Worm (Caenorhabditis elegans) whole organism, mixed stage, embryonic: ENCODE results near the gene rps-0.

Source experiments
- M03D4.4 ChIP-seq: sonication (generic microtip); optimal IDR thresholded peaks from 2 replicates; lab custom pipeline; 2017; ENCODE audit warnings: mild to moderate bottlenecking, missing genetic modification characterization, missing compliant biosample characterization
- bed-3 ChIP-seq: fragments of 200-800 bp; sonication (Bioruptor generic); optimal IDR thresholded peaks from 3 replicates; lab custom pipeline; 2018; ENCODE audit warnings: mild to moderate bottlenecking, missing genetic modification characterization, moderate library complexity, missing compliant biosample characterization
- blmp-1 ChIP-seq: fragments of 150-350 bp; optimal IDR thresholded peaks from 2 replicates; lab custom pipeline; 2014; ENCODE audit warnings: missing biosample characterization, missing genetic modification characterization
- ceh-39 ChIP-seq: fragments of 150-350 bp; optimal IDR thresholded peaks from 2 replicates; lab custom pipeline; 2014; ENCODE audit warnings: missing biosample characterization, missing genetic modification characterization
- ceh-43 ChIP-seq: fragments of 200-800 bp; sonication (Bioruptor generic); optimal IDR thresholded peaks from 2 replicates; lab custom pipeline; 2018; ENCODE audit warnings: mild to moderate bottlenecking, missing genetic modification characterization, moderate library complexity, missing compliant biosample characterization
- ceh-83 ChIP-seq: fragments of 200-800 bp; sonication (Bioruptor generic); optimal IDR thresholded peaks from 2 replicates; lab custom pipeline; 2018; ENCODE audit warnings: mild to moderate bottlenecking, missing genetic modification characterization, missing compliant biosample characterization
- ces-1 ChIP-seq: fragments of 150-350 bp; optimal IDR thresholded peaks from 2 replicates; lab custom pipeline; 2014; ENCODE audit warnings: missing biosample characterization, missing genetic modification reagents, missing genetic modification characterization
- cnd-1 ChIP-seq: fragments of 200-800 bp; sonication (Bioruptor generic); optimal IDR thresholded peaks from 2 replicates; lab custom pipeline; 2018; ENCODE audit warnings: mild to moderate bottlenecking, missing genetic modification characterization, missing compliant biosample characterization
- drap-1 ChIP-seq: fragments of 200-800 bp; sonication (Bioruptor generic); optimal IDR thresholded peaks from 3 replicates; lab custom pipeline; 2018; ENCODE audit warnings: mild to moderate bottlenecking, missing genetic modification characterization, missing compliant biosample characterization
- elt-1 ChIP-seq: sonication (generic microtip); optimal IDR thresholded peaks from 2 replicates; lab custom pipeline; 2017; ENCODE audit warnings: missing genetic modification characterization, mild to moderate bottlenecking, missing compliant biosample characterization, antibody characterized with exemption, moderate library complexity, borderline replicate concordance; ENCODE audit not compliant: insufficient read depth
- elt-3 ChIP-seq: fragments of 150-350 bp; optimal IDR thresholded peaks from 2 replicates; lab custom pipeline; 2014; ENCODE audit warnings: missing biosample characterization, missing genetic modification characterization
- flh-1 ChIP-seq: fragments of 200-800 bp; sonication (Bioruptor generic); optimal IDR thresholded peaks from 2 replicates; lab custom pipeline; 2018; ENCODE audit warnings: mild to moderate bottlenecking, missing genetic modification characterization, moderate library complexity, missing compliant biosample characterization
- ham-2 ChIP-seq: fragments of 200-800 bp; sonication (Bioruptor generic); optimal IDR thresholded peaks from 2 replicates; lab custom pipeline; 2018; ENCODE audit warnings: mild to moderate bottlenecking, missing genetic modification characterization, missing compliant biosample characterization
- hlh-1 ChIP-seq: fragments of 150-350 bp; optimal IDR thresholded peaks from 2 replicates; lab custom pipeline; 2014; ENCODE audit warnings: missing biosample characterization, missing genetic modification reagents, missing genetic modification characterization
- lin-13 ChIP-seq: fragments of 150-350 bp; optimal IDR thresholded peaks from 2 replicates; lab custom pipeline; 2014; ENCODE audit warnings: missing biosample characterization, missing genetic modification characterization
- lin-32 ChIP-seq: fragments of 200-800 bp; sonication (Bioruptor generic); optimal IDR thresholded peaks from 2 replicates; lab custom pipeline; 2018; ENCODE audit warnings: mild to moderate bottlenecking, missing genetic modification characterization, missing compliant biosample characterization
- lsy-2 ChIP-seq: fragments of 150-350 bp; optimal IDR thresholded peaks from 2 replicates; lab custom pipeline; 2014; ENCODE audit warnings: missing biosample characterization, missing genetic modification characterization
- mab-5 ChIP-seq: fragments of 150-350 bp; optimal IDR thresholded peaks from 2 replicates; lab custom pipeline; 2014; ENCODE audit warnings: missing biosample characterization, missing genetic modification characterization
- mep-1 ChIP-seq: fragments of 150-350 bp; optimal IDR thresholded peaks from 2 replicates; lab custom pipeline; 2017; ENCODE audit warnings: missing biosample characterization, missing genetic modification reagents, missing genetic modification characterization, inconsistent platforms
- mls-2 ChIP-seq: sonication (generic microtip); optimal IDR thresholded peaks from 2 replicates; lab custom pipeline; 2016; ENCODE audit warnings: mild to moderate bottlenecking, missing genetic modification characterization, moderate library complexity, missing compliant biosample characterization
- nhr-12 ChIP-seq: fragments of 150-350 bp; optimal IDR thresholded peaks from 2 replicates; lab custom pipeline; 2014; ENCODE audit warnings: missing biosample characterization, missing genetic modification characterization
- nhr-2 ChIP-seq: fragments of 150-350 bp; optimal IDR thresholded peaks from 2 replicates; lab custom pipeline; 2014; ENCODE audit warnings: missing biosample characterization, missing genetic modification characterization
- nhr-237 ChIP-seq: fragments of 150-350 bp; optimal IDR thresholded peaks from 2 replicates; lab custom pipeline; 2014; ENCODE audit warnings: missing biosample characterization, missing genetic modification characterization
- nhr-28 ChIP-seq: fragments of 150-350 bp; optimal IDR thresholded peaks from 2 replicates; lab custom pipeline; 2014; ENCODE audit warnings: missing biosample characterization, missing genetic modification characterization
- nhr-76 ChIP-seq: sonication (generic microtip); optimal IDR thresholded peaks from 2 replicates; lab custom pipeline; 2017; ENCODE audit warnings: missing biosample characterization, missing genetic modification characterization
- pha-4 ChIP-seq: fragments of 150-350 bp; optimal IDR thresholded peaks from 2 replicates; lab custom pipeline; 2018; ENCODE audit warnings: missing biosample characterization, missing genetic modification reagents, missing genetic modification characterization
- sem-2 ChIP-seq: fragments of 200-800 bp; sonication (Bioruptor generic); optimal IDR thresholded peaks from 2 replicates; lab custom pipeline; 2018; ENCODE audit warnings: mild to moderate bottlenecking, missing genetic modification characterization, missing compliant biosample characterization
- snpc-4 ChIP-seq: fragments of 150-350 bp; optimal IDR thresholded peaks from 2 replicates; lab custom pipeline; 2014; ENCODE audit warnings: missing biosample characterization, missing genetic modification characterization
- sptf-1 ChIP-seq: sonication (generic microtip); optimal IDR thresholded peaks from 2 replicates; lab custom pipeline; 2017; ENCODE audit warnings: mild to moderate bottlenecking, missing genetic modification characterization, moderate library complexity, missing compliant biosample characterization
- tbx-8 ChIP-seq: fragments of 200-800 bp; sonication (Bioruptor generic); optimal IDR thresholded peaks from 2 replicates; lab custom pipeline; 2018; ENCODE audit warnings: mild to moderate bottlenecking, missing genetic modification characterization, moderate library complexity, missing compliant biosample characterization
- unc-120 ChIP-seq: sonication (generic microtip); optimal IDR thresholded peaks from 2 replicates; lab custom pipeline; 2017; ENCODE audit warnings: missing genetic modification characterization, missing compliant biosample characterization; ENCODE audit not compliant: poor library complexity, severe bottlenecking
- unc-39 ChIP-seq: fragments of 150-350 bp; optimal IDR thresholded peaks from 2 replicates; lab custom pipeline; 2014; ENCODE audit warnings: missing biosample characterization, missing genetic modification characterization
- unc-62 ChIP-seq: fragments of 150-350 bp; optimal IDR thresholded peaks from 2 replicates; lab custom pipeline; 2014; ENCODE audit warnings: missing biosample characterization, missing genetic modification reagents, missing genetic modification characterization
- zip-8 ChIP-seq: fragments of 150-350 bp; optimal IDR thresholded peaks from 2 replicates; lab custom pipeline; 2014; ENCODE audit warnings: missing biosample characterization, missing genetic modification characterization
- ztf-11 ChIP-seq: fragments of 150-350 bp; optimal IDR thresholded peaks from 2 replicates; lab custom pipeline; 2014; ENCODE audit warnings: missing biosample characterization, missing genetic modification characterization

rps-0 gene

DNA sequence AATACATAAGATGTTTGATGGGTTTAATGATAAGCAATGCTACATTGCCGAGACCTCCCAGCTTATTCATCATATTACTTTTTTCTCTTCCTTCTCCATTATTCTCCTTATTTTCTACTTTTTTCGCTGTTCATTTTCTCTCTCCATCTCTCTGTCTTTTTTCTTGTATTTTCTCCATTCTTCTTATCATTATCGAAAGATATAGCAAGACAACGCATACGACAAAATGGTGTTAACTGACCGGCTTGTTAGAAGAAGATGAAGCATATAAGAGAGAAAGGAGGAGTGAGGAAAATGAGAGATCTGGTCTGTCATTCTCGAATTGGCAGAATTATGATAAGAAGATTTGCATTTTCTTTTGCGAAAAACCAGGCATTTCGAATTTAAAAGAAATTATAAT, 13.0 kb upstream of the rps-0 start:
- TF ChIP-seq nhr-12 (tag; lab: Kevin White, UChicago) (no peak), blmp-1 (tag; lab: Kevin White, UChicago) (no peak), sem-2 (GFP tag; lab: Kevin White, UChicago) (no peak)

DNA sequence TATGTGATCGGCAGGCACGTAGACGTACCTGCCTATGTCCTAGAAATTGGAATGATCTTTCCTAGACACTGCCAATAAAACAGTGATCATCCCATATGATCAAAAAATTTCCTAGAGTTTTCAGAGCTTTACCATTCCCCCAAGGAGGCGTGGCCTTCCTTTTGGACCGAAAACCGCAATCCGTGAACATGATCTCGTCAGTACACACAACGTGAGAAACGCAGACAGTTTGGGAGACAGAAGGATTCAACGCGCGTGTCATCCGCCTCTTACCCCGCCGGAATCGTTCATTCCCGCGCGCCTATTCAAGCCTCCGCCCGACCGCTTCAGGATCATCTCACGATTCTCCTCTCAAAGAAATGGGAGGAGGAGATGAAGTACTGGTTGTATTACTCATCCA, 11.6 kb upstream of the rps-0 start, which contains the start of gene B0393.5:
TSS of gene B0393.5 (plus strand) at position 301 of the 400 bp plus-strand sequence.
- TF ChIP-seq ham-2 (GFP tag; lab: Kevin White, UChicago): peak; percentile 4
- TF ChIP-seq hlh-1 (tag; lab: Kevin White, UChicago): no peak
- no peak for TF ChIP-seq snpc-4 (tag; lab: Kevin White, UChicago)

- TF ChIP-seq M03D4.4 (tag; lab: Kevin White, UChicago) (no peak), nhr-237 (tag; lab: Kevin White, UChicago) (no peak), nhr-28 (tag; lab: Kevin White, UChicago) (no peak), blmp-1 (tag; lab: Kevin White, UChicago) (no peak), mep-1 (tag; lab: Kevin White, UChicago) (no peak), ceh-43 (no peak), drap-1 (GFP tag; lab: Kevin White, UChicago) (no peak), nhr-2 (tag; lab: Kevin White, UChicago) (no peak), zip-8 (tag; lab: Kevin White, UChicago) (peak; percentile 11)
Measured at ce11 chrIII:4763509-4763908, 9.7 kb upstream of the rps-0 start, which contains the start of gene B0393.4. TSS of gene B0393.4 (minus strand) at chrIII:4763609.

DNA sequence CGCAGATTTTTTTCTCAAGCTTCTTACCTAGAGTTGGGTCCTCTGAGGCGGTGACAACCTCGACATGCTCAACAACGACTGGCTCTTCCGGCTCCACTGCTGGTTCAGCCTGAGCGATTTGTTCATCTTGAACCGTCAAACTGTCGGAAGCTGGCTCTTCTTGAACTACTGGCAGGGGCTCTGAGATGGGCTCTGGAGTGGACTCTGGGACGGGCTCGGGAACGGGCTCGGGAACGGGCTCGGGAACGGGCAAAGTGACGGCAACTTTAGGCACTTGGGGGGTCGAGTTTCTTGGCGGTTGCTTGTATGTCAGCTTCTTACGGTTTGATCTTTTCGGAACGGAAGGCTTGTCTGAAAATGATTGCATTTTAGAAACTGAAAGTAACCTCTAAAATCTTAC, 9.0 kb upstream of the rps-0 start:
- no peak for TF ChIP-seq nhr-28 (tag; lab: Kevin White, UChicago)
- TF ChIP-seq pha-4: no peak
- TF ChIP-seq tbx-8 (GFP tag; lab: Kevin White, UChicago): no peak
- no peak for TF ChIP-seq cnd-1 (tag; lab: Kevin White, UChicago)
- TF ChIP-seq sptf-1 (tag; lab: Kevin White, UChicago): no peak
- TF ChIP-seq mep-1 (tag; lab: Kevin White, UChicago): no peak
- TF ChIP-seq bed-3: no peak
- TF ChIP-seq drap-1 (GFP tag; lab: Kevin White, UChicago): no peak
- no peak for TF ChIP-seq mls-2 (tag; lab: Kevin White, UChicago)
- TF ChIP-seq lin-32 (GFP tag; lab: Kevin White, UChicago): no peak
- TF ChIP-seq nhr-76: no peak

DNA sequence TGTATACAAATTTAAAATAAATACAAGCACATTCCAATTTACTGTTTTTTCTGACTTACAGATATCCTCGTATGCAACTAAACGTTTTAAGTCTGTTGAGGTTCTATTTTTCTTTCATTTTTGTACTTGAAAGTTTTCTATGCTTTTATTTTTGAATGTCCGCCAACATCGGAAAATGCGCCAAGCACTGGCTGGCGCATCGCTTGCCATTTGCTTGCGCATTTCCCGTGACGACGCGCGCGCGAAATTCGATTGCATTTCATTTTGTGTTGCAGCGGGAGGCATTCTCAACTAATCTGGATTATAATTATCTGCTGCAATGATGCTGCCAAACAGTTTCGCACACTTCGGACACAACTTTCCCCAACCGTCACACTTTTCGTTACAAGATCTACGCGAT, 3.1 kb upstream of the rps-0 start, which contains the start of gene fbxl-2:
TSS of gene fbxl-2 (plus strand) at position 278 of the 400 bp plus-strand sequence.
- TF ChIP-seq blmp-1 (tag; lab: Kevin White, UChicago) (no peak), sptf-1 (tag; lab: Kevin White, UChicago) (peak; percentile 89), drap-1 (GFP tag; lab: Kevin White, UChicago) (peak; percentile 80), nhr-28 (tag; lab: Kevin White, UChicago) (no peak), snpc-4 (tag; lab: Kevin White, UChicago) (no peak), flh-1 (GFP tag; lab: Kevin White, UChicago) (peak; percentile 10), unc-62 (GFP tag; lab: Kevin White, UChicago) (no peak), pha-4 (peak; percentile 94), unc-39 (tag; lab: Kevin White, UChicago) (no peak), unc-120 (tag; lab: Kevin White, UChicago) (peak; percentile 51), nhr-237 (tag; lab: Kevin White, UChicago) (peak; percentile 94), cnd-1 (tag; lab: Kevin White, UChicago) (peak; percentile 84), tbx-8 (GFP tag; lab: Kevin White, UChicago) (peak; percentile 47), zip-8 (tag; lab: Kevin White, UChicago) (no peak), M03D4.4 (tag; lab: Kevin White, UChicago) (peak; percentile 83), mep-1 (tag; lab: Kevin White, UChicago) (peak; percentile 95), elt-1 (tag; lab: Kevin White, UChicago) (no peak), nhr-2 (tag; lab: Kevin White, UChicago) (peak; percentile 33), mls-2 (tag; lab: Kevin White, UChicago) (peak; percentile 77), elt-3 (peak; percentile 71), nhr-76 (no peak), hlh-1 (tag; lab: Kevin White, UChicago) (peak; percentile 34), lin-13 (tag; lab: Kevin White, UChicago) (peak; percentile 98), ceh-43 (peak; percentile 68), ztf-11 (peak; percentile 73), ces-1 (GFP tag; lab: Kevin White, UChicago) (no peak), bed-3 (peak; percentile 41), nhr-12 (tag; lab: Kevin White, UChicago) (peak; percentile 63), ceh-39 (tag; lab: Kevin White, UChicago) (peak; percentile 78), sem-2 (GFP tag; lab: Kevin White, UChicago) (peak; percentile 46), lsy-2 (tag; lab: Kevin White, UChicago) (peak; percentile 92), ham-2 (GFP tag; lab: Kevin White, UChicago) (peak; percentile 58), ceh-83 (GFP tag; lab: Kevin White, UChicago) (peak; percentile 73), lin-32 (GFP tag; lab: Kevin White, UChicago) (peak; percentile 72), mab-5 (tag; lab: Kevin White, UChicago) (peak; percentile 50)
